Worm (Caenorhabditis elegans) whole organism, late embryonic: ENCODE measurements around the gene F45E1.1.

Source experiments
- F13H6.1 ChIP-seq: sonication (generic microtip); optimal IDR thresholded peaks from 2 replicates; lab custom pipeline; 2016; ENCODE audit warnings: missing genetic modification characterization, missing compliant biosample characterization
- K02D7.2 ChIP-seq: sonication (generic microtip); optimal IDR thresholded peaks from 2 replicates; lab custom pipeline; 2017; ENCODE audit warnings: mild to moderate bottlenecking, missing genetic modification characterization, missing compliant biosample characterization
- K09A11.1 ChIP-seq: sonication (generic microtip); optimal IDR thresholded peaks from 2 replicates; lab custom pipeline; 2017; ENCODE audit warnings: antibody characterized with exemption, mild to moderate bottlenecking, missing genetic modification characterization, missing compliant biosample characterization; ENCODE audit not compliant: insufficient read depth
- Y22D7AL.16 ChIP-seq: sonication (generic microtip); optimal IDR thresholded peaks from 2 replicates; lab custom pipeline; 2016; ENCODE audit warnings: missing genetic modification characterization, missing compliant biosample characterization
- ahr-1 ChIP-seq: sonication (generic microtip); optimal IDR thresholded peaks from 2 replicates; lab custom pipeline; 2016; ENCODE audit warnings: missing genetic modification characterization, missing compliant biosample characterization
- ama-1 ChIP-seq: fragments of 150-350 bp; optimal IDR thresholded peaks from 2 replicates; lab custom pipeline; 2014
- ceh-14 ChIP-seq: sonication (generic microtip); optimal IDR thresholded peaks from 2 replicates; lab custom pipeline; 2016; ENCODE audit warnings: missing genotype, missing genetic modification characterization, missing compliant biosample characterization
- ceh-19 ChIP-seq: fragments of 200-800 bp; sonication (Bioruptor generic); optimal IDR thresholded peaks from 2 replicates; lab custom pipeline; 2018; ENCODE audit warnings: mild to moderate bottlenecking, missing genetic modification characterization, missing compliant biosample characterization
- ceh-2 ChIP-seq: sonication (generic microtip); optimal IDR thresholded peaks from 2 replicates; lab custom pipeline; 2016; ENCODE audit warnings: missing genotype, missing genetic modification characterization, missing compliant biosample characterization
- ceh-22 ChIP-seq: sonication (generic microtip); optimal IDR thresholded peaks from 2 replicates; lab custom pipeline; 2017; ENCODE audit warnings: missing biosample characterization, missing genetic modification characterization
- ceh-30 ChIP-seq: fragments of 150-350 bp; optimal IDR thresholded peaks from 2 replicates; lab custom pipeline; 2014; ENCODE audit warnings: missing biosample characterization, missing genetic modification characterization
- ceh-31 ChIP-seq: sonication (generic microtip); optimal IDR thresholded peaks from 2 replicates; lab custom pipeline; 2016; ENCODE audit warnings: missing genetic modification characterization, missing compliant biosample characterization
- ceh-45 ChIP-seq: fragments of 200-800 bp; sonication (Bioruptor generic); IDR thresholded peaks from 2 replicates; pipeline ENCODE4 v1.3.6; 2022; ENCODE audit warnings: missing genetic modification reagents, missing genetic modification characterization, missing compliant biosample characterization
- ceh-48 ChIP-seq: sonication (generic microtip); optimal IDR thresholded peaks from 2 replicates; lab custom pipeline; 2016; ENCODE audit warnings: missing genetic modification characterization, inconsistent platforms, missing compliant biosample characterization
- ceh-9 ChIP-seq: sonication (generic microtip); optimal IDR thresholded peaks from 2 replicates; lab custom pipeline; 2016; ENCODE audit warnings: mild to moderate bottlenecking, missing genetic modification characterization, inconsistent platforms, missing compliant biosample characterization
- che-1 ChIP-seq: sonication (generic microtip); optimal IDR thresholded peaks from 2 replicates; lab custom pipeline; 2016; ENCODE audit warnings: mild to moderate bottlenecking, missing genetic modification characterization, missing compliant biosample characterization
- dmd-4 ChIP-seq: sonication (generic microtip); optimal IDR thresholded peaks from 2 replicates; lab custom pipeline; 2016; ENCODE audit warnings: borderline replicate concordance, missing genetic modification characterization, missing compliant biosample characterization
- dve-1 ChIP-seq: sonication (generic microtip); optimal IDR thresholded peaks from 2 replicates; lab custom pipeline; 2017; ENCODE audit warnings: antibody characterized with exemption, mild to moderate bottlenecking, missing genetic modification characterization, missing compliant biosample characterization
- elt-2 ChIP-seq: sonication (generic microtip); optimal IDR thresholded peaks from 2 replicates; lab custom pipeline; 2016; ENCODE audit warnings: missing genetic modification reagents, missing genetic modification characterization, missing compliant biosample characterization
- elt-4 ChIP-seq: sonication (generic microtip); optimal IDR thresholded peaks from 2 replicates; lab custom pipeline; 2016; ENCODE audit warnings: missing genetic modification characterization, missing compliant biosample characterization
- fkh-10 ChIP-seq: fragments of 150-350 bp; optimal IDR thresholded peaks from 2 replicates; lab custom pipeline; 2014; ENCODE audit warnings: missing biosample characterization, missing genetic modification reagents, missing genetic modification characterization
- fkh-6 ChIP-seq: sonication (generic microtip); optimal IDR thresholded peaks from 2 replicates; lab custom pipeline; 2016; ENCODE audit warnings: missing genetic modification characterization, missing compliant biosample characterization
- gmeb-2 ChIP-seq: sonication (generic microtip); optimal IDR thresholded peaks from 2 replicates; lab custom pipeline; 2016; ENCODE audit warnings: missing genetic modification characterization, inconsistent platforms, missing compliant biosample characterization
- hlh-13 ChIP-seq: fragments of 200-800 bp; sonication (Bioruptor generic); optimal IDR thresholded peaks from 2 replicates; lab custom pipeline; 2018; ENCODE audit warnings: mild to moderate bottlenecking, missing genetic modification characterization, missing compliant biosample characterization
- hlh-15 ChIP-seq: sonication (generic microtip); optimal IDR thresholded peaks from 2 replicates; lab custom pipeline; 2016; ENCODE audit warnings: missing genetic modification characterization, missing compliant biosample characterization
- hlh-30 ChIP-seq: sonication (generic microtip); optimal IDR thresholded peaks from 2 replicates; lab custom pipeline; 2017; ENCODE audit warnings: antibody characterized with exemption, missing genetic modification characterization, missing compliant biosample characterization; ENCODE audit not compliant: insufficient read depth
- hlh-6 ChIP-seq: sonication (generic microtip); optimal IDR thresholded peaks from 2 replicates; lab custom pipeline; 2016; ENCODE audit warnings: missing genotype, missing genetic modification characterization, missing compliant biosample characterization
- hlh-8 ChIP-seq: sonication (generic microtip); optimal IDR thresholded peaks from 2 replicates; lab custom pipeline; 2016; ENCODE audit warnings: missing genotype, missing genetic modification characterization, missing compliant biosample characterization
- madf-2 ChIP-seq: sonication (generic microtip); optimal IDR thresholded peaks from 2 replicates; lab custom pipeline; 2017; ENCODE audit warnings: missing genetic modification characterization, missing compliant biosample characterization
- mec-3 ChIP-seq: sonication (generic microtip); optimal IDR thresholded peaks from 2 replicates; lab custom pipeline; 2016; ENCODE audit warnings: borderline replicate concordance, missing genetic modification characterization, missing compliant biosample characterization
- nfya-1 ChIP-seq: sonication (generic microtip); optimal IDR thresholded peaks from 2 replicates; lab custom pipeline; 2017; ENCODE audit warnings: missing genetic modification characterization, mild to moderate bottlenecking, missing compliant biosample characterization, antibody characterized with exemption, moderate library complexity
- nhr-11 ChIP-seq: fragments of 150-350 bp; optimal IDR thresholded peaks from 2 replicates; lab custom pipeline; 2014; ENCODE audit warnings: missing biosample characterization, missing genetic modification characterization
- nhr-232 ChIP-seq: sonication (generic microtip); optimal IDR thresholded peaks from 2 replicates; lab custom pipeline; 2016; ENCODE audit warnings: missing genetic modification characterization, missing compliant biosample characterization
- npax-4 ChIP-seq: sonication (generic microtip); optimal IDR thresholded peaks from 2 replicates; lab custom pipeline; 2016; ENCODE audit warnings: missing genetic modification characterization, missing compliant biosample characterization
- pag-3 ChIP-seq: sonication (generic microtip); optimal IDR thresholded peaks from 2 replicates; lab custom pipeline; 2016; ENCODE audit warnings: missing compliant biosample characterization, missing genetic modification characterization, borderline replicate concordance
- pat-9 ChIP-seq: fragments of 200-800 bp; sonication (Bioruptor generic); optimal IDR thresholded peaks from 2 replicates; lab custom pipeline; 2018; ENCODE audit warnings: mild to moderate bottlenecking, missing genetic modification characterization, moderate library complexity, missing compliant biosample characterization
- pax-1 ChIP-seq: fragments of 150-350 bp; optimal IDR thresholded peaks from 2 replicates; lab custom pipeline; 2014; ENCODE audit warnings: missing biosample characterization, missing genetic modification characterization
- pha-4 ChIP-seq: fragments of 150-350 bp; optimal IDR thresholded peaks from 2 replicates; lab custom pipeline; 2018; ENCODE audit warnings: missing biosample characterization, missing genetic modification reagents, missing genetic modification characterization
- pqm-1 ChIP-seq: sonication (generic microtip); optimal IDR thresholded peaks from 2 replicates; lab custom pipeline; 2016; ENCODE audit warnings: missing genetic modification characterization, missing compliant biosample characterization
- pros-1 ChIP-seq: fragments of 150-350 bp; optimal IDR thresholded peaks from 2 replicates; lab custom pipeline; 2014; ENCODE audit warnings: missing biosample characterization, missing genetic modification reagents, missing genetic modification characterization
- sdc-2 ChIP-seq: sonication (generic microtip); optimal IDR thresholded peaks from 2 replicates; lab custom pipeline; 2016; ENCODE audit warnings: missing genotype, missing genetic modification characterization, missing compliant biosample characterization
- sox-2 ChIP-seq: fragments of 200-800 bp; sonication (Bioruptor generic); IDR thresholded peaks from 2 replicates; pipeline ENCODE4 v1.3.6; 2022; ENCODE audit warnings: missing genetic modification reagents, missing genetic modification characterization, missing compliant biosample characterization
- sox-4 ChIP-seq: sonication (generic microtip); optimal IDR thresholded peaks from 2 replicates; lab custom pipeline; 2017; ENCODE audit warnings: mild to moderate bottlenecking, missing genetic modification characterization, inconsistent platforms, missing compliant biosample characterization
- syd-9 ChIP-seq: sonication (generic microtip); optimal IDR thresholded peaks from 2 replicates; lab custom pipeline; 2016; ENCODE audit warnings: mild to moderate bottlenecking, missing genetic modification characterization, moderate library complexity, missing compliant biosample characterization
- tbx-7 ChIP-seq: sonication (generic microtip); optimal IDR thresholded peaks from 2 replicates; lab custom pipeline; 2016; ENCODE audit warnings: missing genotype, missing genetic modification characterization, missing compliant biosample characterization
- ttx-3 ChIP-seq: sonication (generic microtip); optimal IDR thresholded peaks from 2 replicates; lab custom pipeline; 2016; ENCODE audit warnings: missing genetic modification reagents, missing genetic modification characterization, missing compliant biosample characterization
- unc-42 ChIP-seq: sonication (generic microtip); optimal IDR thresholded peaks from 2 replicates; lab custom pipeline; 2016; ENCODE audit warnings: missing genotype, missing genetic modification characterization, missing compliant biosample characterization
- unc-55 ChIP-seq: sonication (generic microtip); optimal IDR thresholded peaks from 2 replicates; lab custom pipeline; 2017; ENCODE audit warnings: missing biosample characterization, missing genetic modification reagents, missing genetic modification characterization
- unc-86 ChIP-seq: sonication (generic microtip); optimal IDR thresholded peaks from 2 replicates; lab custom pipeline; 2016; ENCODE audit warnings: missing genetic modification characterization, missing compliant biosample characterization
- zip-5 ChIP-seq: sonication (generic microtip); optimal IDR thresholded peaks from 2 replicates; lab custom pipeline; 2016; ENCODE audit warnings: missing genetic modification characterization, missing compliant biosample characterization
- ztf-16 ChIP-seq: sonication (generic microtip); optimal IDR thresholded peaks from 2 replicates; lab custom pipeline; 2017; ENCODE audit warnings: missing genetic modification characterization, missing compliant biosample characterization

The F45E1.1 gene

DNA sequence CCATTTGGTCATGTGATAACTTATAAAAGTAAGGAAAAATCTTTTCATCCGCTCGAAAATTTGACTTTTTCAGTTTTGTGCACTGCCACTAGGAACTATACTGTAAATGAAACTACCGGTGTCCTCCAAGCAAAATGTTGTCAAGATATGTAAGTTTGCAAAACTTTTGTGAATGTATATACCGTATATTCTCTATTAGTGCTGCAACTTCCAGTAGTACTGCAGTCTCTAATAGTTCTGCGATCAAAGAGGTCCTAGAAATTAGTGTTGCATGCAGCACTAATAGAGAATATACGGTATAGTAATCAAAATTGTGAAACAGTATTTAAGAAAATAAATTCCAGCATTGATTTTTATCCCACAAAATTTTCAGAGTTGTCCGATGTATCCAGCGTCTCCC lies 26.6 kb downstream of the F45E1.1 start:
- TF ChIP-seq ahr-1 (tag; lab: Kevin White, UChicago): no peak
- TF ChIP-seq nfya-1: no peak
- TF ChIP-seq dve-1: no peak
- TF ChIP-seq, all 69 proteins: peak for 0

ce11 chrX:8036219-8036883 lies 32.9 kb downstream of the F45E1.1 start:
- TF ChIP-seq ceh-19 (GFP tag; lab: Kevin White, UChicago) (no peak), unc-42 (tag; lab: Kevin White, UChicago) (peak; percentile 95), F13H6.1 (tag; lab: Kevin White, UChicago) (peak; percentile 5), fkh-10 (GFP tag; lab: Kevin White, UChicago) (peak; percentile 66), fkh-6 (tag; lab: Kevin White, UChicago) (no peak), K09A11.1 (tag; lab: Kevin White, UChicago) (peak; percentile 76), sox-4 (tag; lab: Kevin White, UChicago) (no peak), Y22D7AL.16 (tag; lab: Kevin White, UChicago) (no peak), K02D7.2 (tag; lab: Kevin White, UChicago) (no peak), dmd-4 (tag; lab: Kevin White, UChicago) (no peak), che-1 (no peak), nhr-232 (tag; lab: Kevin White, UChicago) (peak; percentile 2), ceh-31 (tag; lab: Kevin White, UChicago) (peak; percentile 95), npax-4 (tag; lab: Kevin White, UChicago) (no peak), mec-3 (no peak), pag-3 (tag; lab: Kevin White, UChicago) (no peak), ceh-48 (peak; percentile 99), pros-1 (tag; lab: Kevin White, UChicago) (peak; percentile 76), ceh-9 (tag; lab: Kevin White, UChicago) (no peak), pax-1 (tag; lab: Kevin White, UChicago) (peak; percentile 69), elt-4 (no peak), hlh-13 (GFP tag; lab: Kevin White, UChicago) (peak; percentile 38), hlh-30 (peak; percentile 76), ceh-14 (tag; lab: Kevin White, UChicago) (peak; percentile 63), hlh-8 (tag; lab: Kevin White, UChicago) (peak; percentile 2), nhr-11 (tag; lab: Kevin White, UChicago) (no peak), pat-9 (peak; percentile 22), unc-86 (peak; percentile 71), ama-1 (lab: Kevin White, UChicago) (no peak), madf-2 (no peak), pha-4 (tag; lab: Kevin White, UChicago) (no peak), ahr-1 (tag; lab: Kevin White, UChicago) (no peak), sox-2 (GFP tag; lab: Robert Waterston, UW) (no peak), unc-55 (GFP tag; lab: Kevin White, UChicago) (peak; percentile 85), ztf-16 (no peak), tbx-7 (peak; percentile 17), hlh-15 (no peak), hlh-6 (tag; lab: Kevin White, UChicago) (peak; percentile 64), ceh-2 (peak; percentile 57), ttx-3 (peak; percentile 33), elt-2 (tag; lab: Kevin White, UChicago) (peak; percentile 28), gmeb-2 (tag; lab: Kevin White, UChicago) (no peak), ceh-30 (tag; lab: Kevin White, UChicago) (peak; percentile 71), ceh-22 (peak; percentile 44), ceh-45 (no peak; the same call in 1 of the 2 replicates), sdc-2 (tag; lab: Kevin White, UChicago) (peak; percentile 99), zip-5 (tag; lab: Kevin White, UChicago) (no peak), syd-9 (tag; lab: Kevin White, UChicago) (peak; percentile 36), pqm-1 (peak; percentile 66)
